Worm (Caenorhabditis elegans) whole organism, L3 larva: ENCODE data around the gene asm-3.

Experiments used
- ZK546.5 ChIP-seq: sonication (generic microtip); optimal IDR thresholded peaks from 2 replicates; lab custom pipeline; 2017; ENCODE audit warnings: missing biosample characterization, missing genetic modification characterization
- ama-1 ChIP-seq: fragments of 150-350 bp; optimal IDR thresholded peaks from 2 replicates; lab custom pipeline; 2018
- eor-1 ChIP-seq, 2 experiments: fragments of 150-350 bp; optimal IDR thresholded peaks; 2 replicates each; lab custom pipeline; 2014 to 2018; ENCODE audit warnings: missing biosample characterization in 2 of 2, missing genetic modification characterization in 2 of 2
- fkh-10 ChIP-seq: sonication (generic microtip); optimal IDR thresholded peaks from 2 replicates; lab custom pipeline; 2017; ENCODE audit warnings: missing biosample characterization, missing genetic modification reagents, missing genetic modification characterization
- jun-1 ChIP-seq: fragments of 150-350 bp; optimal IDR thresholded peaks from 2 replicates; lab custom pipeline; 2014; ENCODE audit warnings: missing biosample characterization, missing genetic modification reagents, missing genetic modification characterization
- mdl-1 ChIP-seq: fragments of 150-350 bp; optimal IDR thresholded peaks from 2 replicates; lab custom pipeline; 2014; ENCODE audit warnings: missing biosample characterization, missing genetic modification characterization
- nhr-23 ChIP-seq: fragments of 150-350 bp; optimal IDR thresholded peaks from 2 replicates; lab custom pipeline; 2014; ENCODE audit warnings: missing biosample characterization, missing genetic modification reagents, missing genetic modification characterization
- nhr-67 ChIP-seq: fragments of 150-350 bp; optimal IDR thresholded peaks from 2 replicates; lab custom pipeline; 2014; ENCODE audit warnings: missing biosample characterization, missing genetic modification characterization
- pha-4 ChIP-seq: fragments of 150-350 bp; optimal IDR thresholded peaks from 2 replicates; lab custom pipeline; 2014; ENCODE audit warnings: missing biosample characterization, missing genetic modification reagents, missing genetic modification characterization
- skn-1 ChIP-seq: fragments of 150-350 bp; optimal IDR thresholded peaks from 2 replicates; lab custom pipeline; 2014; ENCODE audit warnings: missing biosample characterization, missing genetic modification characterization
- snpc-4 ChIP-seq: fragments of 150-350 bp; optimal IDR thresholded peaks from 2 replicates; lab custom pipeline; 2014; ENCODE audit warnings: missing biosample characterization, missing genetic modification characterization
- unc-62 ChIP-seq: fragments of 150-350 bp; sonication (generic microtip); optimal IDR thresholded peaks from 4 replicates; lab custom pipeline; 2014; ENCODE audit warnings: missing biosample characterization, missing genetic modification reagents, missing genetic modification characterization
- zag-1 ChIP-seq: fragments of 150-350 bp; optimal IDR thresholded peaks from 2 replicates; lab custom pipeline; 2014; ENCODE audit warnings: missing biosample characterization, missing genetic modification characterization
- ztf-4 ChIP-seq: fragments of 150-350 bp; optimal IDR thresholded peaks from 2 replicates; lab custom pipeline; 2014; ENCODE audit warnings: missing biosample characterization, missing genetic modification characterization

DNA sequence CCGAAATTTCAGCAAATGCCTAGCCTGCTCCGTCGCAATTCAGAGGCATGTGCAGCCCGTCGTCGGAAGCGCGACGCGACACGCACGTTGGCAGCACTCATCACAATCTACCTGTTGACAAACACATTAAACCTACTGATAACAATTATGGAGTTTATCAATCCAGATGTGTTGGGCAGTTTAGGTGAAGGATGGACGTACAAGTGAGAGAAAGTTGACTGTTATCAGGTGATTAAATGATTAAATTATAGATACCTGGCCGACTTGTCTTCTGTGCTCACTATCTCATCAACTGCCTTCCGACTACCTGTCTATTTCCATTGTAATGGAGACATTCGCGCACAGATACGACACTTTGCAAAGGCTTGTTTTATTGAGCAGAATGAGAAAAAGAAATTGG is 28.3 kb upstream of the asm-3 start:
- TF ChIP-seq fkh-10 (GFP tag; lab: Kevin White, UChicago) (no peak), zag-1 (no peak), jun-1 (tag; lab: Kevin White, UChicago) (no peak), ama-1 (lab: Kevin White, UChicago) (no peak), pha-4 (tag; lab: Kevin White, UChicago) (no peak), nhr-67 (tag; lab: Kevin White, UChicago) (no peak), nhr-23 (no peak), unc-62 (GFP tag; lab: Kevin White, UChicago) (no peak), mdl-1 (tag; lab: Kevin White, UChicago) (no peak), skn-1 (tag; lab: Kevin White, UChicago) (no peak), ztf-4 (tag; lab: Kevin White, UChicago) (no peak), eor-1 (tag; optimal IDR thresholded peaks at IDR 0.05; lab: Kevin White, UChicago) (no peak), ZK546.5 (tag; lab: Kevin White, UChicago) (no peak), snpc-4 (tag; lab: Kevin White, UChicago) (no peak)
